Fruit fly (Drosophila melanogaster): ENCODE results near the gene santa-maria.

The santa-maria gene

dm6 chr2L:7424907-7425689 is 25.9 kb downstream of the santa-maria start (continued):
- TF ChIP-seq CG12155 (GFP tag; optimal IDR thresholded peaks at IDR 0.05): peak; percentile 77
- peak; percentile 65 for TF ChIP-seq tx (GFP tag; optimal IDR thresholded peaks at IDR 0.05)
- no peak for TF ChIP-seq sens-2 (GFP tag; IDR thresholded peaks at IDR 0.05)
- no peak for TF ChIP-seq TFAM (GFP tag; optimal IDR thresholded peaks at IDR 0.05)
- no peak for TF ChIP-seq Deaf1 (tag; optimal IDR thresholded peaks at IDR 0.05)
- peak; percentile 89 for TF ChIP-seq CG12769 (tag; optimal IDR thresholded peaks at IDR 0.05)
- no peak for TF ChIP-seq Mes4 (GFP tag; optimal IDR thresholded peaks at IDR 0.05)
- no peak for TF ChIP-seq p53 (GFP tag; optimal IDR thresholded peaks at IDR 0.05)
- TF ChIP-seq eyg (GFP tag; optimal IDR thresholded peaks at IDR 0.05): peak; percentile 26
- no peak for TF ChIP-seq kni (GFP tag; optimal IDR thresholded peaks at IDR 0.05)
- no peak for TF ChIP-seq CG6654 (GFP tag; optimal IDR thresholded peaks at IDR 0.05)
- peak; percentile 57; the same call in 1 of the 3 replicates for TF ChIP-seq CG2889 (GFP tag; IDR thresholded peaks at IDR 0.05)
- TF ChIP-seq CG5245 (GFP tag; optimal IDR thresholded peaks at IDR 0.05): no peak
- TF ChIP-seq schlank (tag; optimal IDR thresholded peaks at IDR 0.05): peak; percentile 84
- TF ChIP-seq B-H2 (GFP tag; optimal IDR thresholded peaks at IDR 0.05): no peak
- no peak for TF ChIP-seq CG8359 (GFP tag; optimal IDR thresholded peaks at IDR 0.05; ENCODE audit: borderline replicate concordance)
- no peak for TF ChIP-seq gce (GFP tag; IDR thresholded peaks at IDR 0.05)
- no peak for TF ChIP-seq Doc2 (GFP tag; IDR thresholded peaks at IDR 0.05)
- TF ChIP-seq ERR (GFP tag; optimal IDR thresholded peaks at IDR 0.05): peak; percentile 52
- TF ChIP-seq Kr (GFP tag; optimal IDR thresholded peaks at IDR 0.05): no peak
- TF ChIP-seq CG18262 (tag; optimal IDR thresholded peaks at IDR 0.05): no peak
- peak; percentile 50 for TF ChIP-seq ftz-f1 (GFP tag; optimal IDR thresholded peaks at IDR 0.05)
- TF ChIP-seq CG7745 (tag; optimal IDR thresholded peaks at IDR 0.05): no peak
- no peak for TF ChIP-seq Lpt (GFP tag; optimal IDR thresholded peaks at IDR 0.05)
- no peak for TF ChIP-seq Scr (GFP tag; IDR thresholded peaks at IDR 0.05; ENCODE audit: partially characterized antibody)
- TF ChIP-seq cad (GFP tag; optimal IDR thresholded peaks at IDR 0.05): no peak
- TF ChIP-seq cwo (GFP tag; optimal IDR thresholded peaks at IDR 0.05): peak; percentile 8
- no peak for TF ChIP-seq Sry-δ (GFP tag; optimal IDR thresholded peaks at IDR 0.05)
- peak; percentile 68 for TF ChIP-seq row (GFP tag; IDR thresholded peaks at IDR 0.05)
- no peak for TF ChIP-seq abd-A (tag; optimal IDR thresholded peaks at IDR 0.05)
- peak; percentile 52 for TF ChIP-seq CG9609 (GFP tag; optimal IDR thresholded peaks at IDR 0.05)
- no peak for TF ChIP-seq nerfin-1 (tag; optimal IDR thresholded peaks at IDR 0.05)
- TF ChIP-seq CG7556 (GFP tag; optimal IDR thresholded peaks at IDR 0.05): peak; percentile 53
- no peak for TF ChIP-seq Vsx1 (GFP tag; optimal IDR thresholded peaks at IDR 0.05)
- peak; percentile 64 for TF ChIP-seq bcd (GFP tag; optimal IDR thresholded peaks at IDR 0.05)
- peak; percentile 76 for TF ChIP-seq luna (GFP tag; optimal IDR thresholded peaks at IDR 0.05)
- no peak for TF ChIP-seq CG17802 (tag; optimal IDR thresholded peaks at IDR 0.05)
- TF ChIP-seq Drgx (GFP tag; IDR thresholded peaks at IDR 0.05): peak; percentile 87
- TF ChIP-seq Myb (GFP tag; optimal IDR thresholded peaks at IDR 0.05): peak; percentile 68
- peak; percentile 47; the same call in 1 of the 3 replicates for TF ChIP-seq CG34422 (GFP tag; IDR thresholded peaks at IDR 0.05)
- no peak for TF ChIP-seq tup (GFP tag; optimal IDR thresholded peaks at IDR 0.05)
- peak; percentile 12 for TF ChIP-seq CG17359 (tag; optimal IDR thresholded peaks at IDR 0.05)
- no peak for TF ChIP-seq CG12219 (GFP tag; optimal IDR thresholded peaks at IDR 0.05)
- TF ChIP-seq CG12659 (GFP tag; optimal IDR thresholded peaks at IDR 0.05): peak; percentile 22
- TF ChIP-seq yki (optimal IDR thresholded peaks at IDR 0.05): no peak
- TF ChIP-seq gro (GFP tag; optimal IDR thresholded peaks at IDR 0.05): peak; percentile 88
- peak; percentile 50 for TF ChIP-seq Dad (GFP tag; optimal IDR thresholded peaks at IDR 0.05)
- TF ChIP-seq CG1603 (tag; optimal IDR thresholded peaks at IDR 0.05): peak; percentile 19
- TF ChIP-seq CG10267 (tag; optimal IDR thresholded peaks at IDR 0.05): no peak
- peak; percentile 43; the same call in 1 of the 2 replicates for TF ChIP-seq CG32772 (GFP tag; IDR thresholded peaks at IDR 0.05)
